Fruit fly (Drosophila melanogaster) whole organism, prepupa: ENCODE data around the gene CG2887.

ENCODE experiments used
- Hr39 ChIP-seq: fragments of 200-800 bp; sonication (Bioruptor generic); optimal IDR thresholded peaks from 2 replicates; lab custom pipeline; 2016; ENCODE audit warnings: missing biosample characterization, missing genetic modification characterization
- OdsH ChIP-seq: fragments of 200-800 bp; sonication (Bioruptor generic); optimal IDR thresholded peaks from 3 replicates; lab custom pipeline; 2016; ENCODE audit warnings: missing biosample characterization, missing genetic modification characterization
- lz ChIP-seq: fragments of 200-800 bp; sonication (Bioruptor generic); optimal IDR thresholded peaks from 3 replicates; lab custom pipeline; 2016; ENCODE audit warnings: missing biosample characterization, missing genetic modification characterization

DNA sequence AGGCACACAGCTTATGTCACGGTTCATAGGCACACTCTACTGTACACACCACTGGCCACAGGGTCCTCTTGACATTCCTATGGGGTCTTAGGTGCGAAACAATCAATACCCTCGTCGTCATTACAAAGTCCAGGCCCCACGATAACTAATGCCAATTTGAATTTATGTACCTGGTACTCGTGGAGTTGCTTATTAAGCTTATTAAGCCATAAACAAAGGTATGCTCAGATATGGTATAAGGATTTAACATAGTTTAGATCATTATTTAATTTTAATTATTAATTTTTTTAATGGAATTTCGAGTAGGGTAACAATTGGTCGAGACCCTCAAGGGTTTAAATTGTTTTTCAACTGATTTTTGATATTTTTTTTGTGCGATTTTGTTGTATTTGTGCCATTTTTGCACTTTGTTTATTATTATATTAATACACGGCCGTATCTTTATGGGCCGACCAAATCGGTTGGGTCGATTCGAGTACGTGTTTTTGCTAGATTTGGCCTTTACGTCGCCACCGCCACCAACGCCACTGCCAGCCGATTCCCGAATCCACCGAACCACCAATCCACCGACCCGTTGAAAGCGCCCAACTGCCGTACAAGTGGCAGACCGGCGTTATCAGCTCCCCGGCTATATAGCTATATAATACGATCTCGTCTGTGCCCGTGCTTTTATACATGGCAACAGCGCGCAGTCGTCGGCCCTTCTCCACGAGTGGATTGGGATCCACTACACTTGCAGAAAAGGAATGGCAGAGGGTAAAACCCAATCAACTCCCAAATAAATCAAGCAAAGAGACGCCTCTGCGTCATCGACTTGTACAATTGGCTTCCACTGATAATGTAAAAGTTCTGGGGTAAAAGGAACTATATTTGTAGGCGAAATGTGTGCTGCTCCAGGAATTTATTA, 6.2 kb upstream of the CG2887 start:
- TF ChIP-seq OdsH (GFP tag; lab: Kevin White, UChicago) (no peak), lz (no peak), Hr39 (GFP tag; lab: Kevin White, UChicago) (no peak)
